Worm (Caenorhabditis elegans) whole organism, early embryonic: ENCODE results near the gene M02F4.2.

Experiments used
- B0310.2 ChIP-seq: sonication (generic microtip); optimal IDR thresholded peaks from 2 replicates; lab custom pipeline; 2016; ENCODE audit warnings: mild to moderate bottlenecking, missing genetic modification characterization, missing compliant biosample characterization
- F13C5.2 ChIP-seq: sonication (generic microtip); optimal IDR thresholded peaks from 2 replicates; lab custom pipeline; 2017; ENCODE audit warnings: mild to moderate bottlenecking, missing genetic modification characterization, inconsistent platforms, missing compliant biosample characterization
- aly-1 ChIP-seq: sonication (generic microtip); optimal IDR thresholded peaks from 2 replicates; lab custom pipeline; 2016; ENCODE audit warnings: missing genetic modification characterization, missing compliant biosample characterization
- ama-1 ChIP-seq: fragments of 150-350 bp; optimal IDR thresholded peaks from 2 replicates; lab custom pipeline; 2014
- ceh-13 ChIP-seq: fragments of 200-800 bp; sonication (Bioruptor generic); optimal IDR thresholded peaks from 2 replicates; lab custom pipeline; 2018; ENCODE audit warnings: mild to moderate bottlenecking, missing genetic modification characterization, missing compliant biosample characterization
- ceh-36 ChIP-seq: sonication (generic microtip); optimal IDR thresholded peaks from 2 replicates; lab custom pipeline; 2016; ENCODE audit warnings: missing genetic modification characterization, inconsistent platforms, missing compliant biosample characterization
- ets-7 ChIP-seq: sonication (generic microtip); optimal IDR thresholded peaks from 2 replicates; lab custom pipeline; 2016; ENCODE audit warnings: missing genotype, missing genetic modification characterization, missing compliant biosample characterization
- flt-1 ChIP-seq: fragments of 200-800 bp; sonication (Bioruptor generic); IDR thresholded peaks from 2 replicates; pipeline ENCODE4 v1.3.6; 2022; ENCODE audit warnings: missing genetic modification characterization, missing compliant biosample characterization
- hmbx-1 ChIP-seq: sonication (generic microtip); optimal IDR thresholded peaks from 2 replicates; lab custom pipeline; 2016; ENCODE audit warnings: mild to moderate bottlenecking, missing genetic modification characterization, missing compliant biosample characterization
- hmg-4 ChIP-seq: fragments of 200-800 bp; sonication (Bioruptor generic); optimal IDR thresholded peaks from 2 replicates; lab custom pipeline; 2018; ENCODE audit warnings: mild to moderate bottlenecking, missing genetic modification characterization, missing compliant biosample characterization
- hnd-1 ChIP-seq: sonication (generic microtip); optimal IDR thresholded peaks from 2 replicates; lab custom pipeline; 2016; ENCODE audit warnings: missing genetic modification characterization, missing compliant biosample characterization
- pes-1 ChIP-seq: fragments of 200-800 bp; sonication (Bioruptor generic); IDR thresholded peaks from 2 replicates; pipeline ENCODE4 v1.3.6; 2022; ENCODE audit warnings: missing genetic modification reagents, missing genetic modification characterization, missing compliant biosample characterization
- scrt-1 ChIP-seq: fragments of 200-800 bp; sonication (Bioruptor generic); IDR thresholded peaks from 2 replicates; pipeline ENCODE4 v1.3.6; 2022; ENCODE audit warnings: missing genetic modification characterization, missing compliant biosample characterization
- sea-1 ChIP-seq: fragments of 200-800 bp; sonication (Bioruptor generic); conservative IDR thresholded peaks from 2 replicates; pipeline ENCODE4 v1.3.6; 2022; ENCODE audit warnings: missing genetic modification characterization, missing compliant biosample characterization
- tbx-11 ChIP-seq: fragments of 200-800 bp; sonication (Bioruptor generic); IDR thresholded peaks from 2 replicates; pipeline ENCODE4 v1.3.6; 2022; ENCODE audit warnings: missing genetic modification characterization, missing compliant biosample characterization
- tbx-37 ChIP-seq: fragments of 200-800 bp; sonication (Bioruptor generic); conservative IDR thresholded peaks from 2 replicates; pipeline ENCODE4 v1.3.6; 2022; ENCODE audit warnings: missing genetic modification reagents, missing genetic modification characterization, missing compliant biosample characterization
- tra-4 ChIP-seq: sonication (generic microtip); optimal IDR thresholded peaks from 2 replicates; lab custom pipeline; 2017; ENCODE audit warnings: missing genetic modification characterization, missing compliant biosample characterization

The M02F4.2 gene

ce11 chrX:3023552-3024183, 10.4 kb downstream of the M02F4.2 start:
- TF ChIP-seq tra-4 (tag; lab: Kevin White, UChicago) (no peak), ceh-36 (no peak), ceh-13 (GFP tag; lab: Kevin White, UChicago) (no peak), hnd-1 (no peak), B0310.2 (no peak), hmbx-1 (tag; lab: Kevin White, UChicago) (no peak), hmg-4 (no peak), pes-1 (GFP tag; lab: Robert Waterston, UW) (no peak), tbx-37 (GFP tag; lab: Robert Waterston, UW) (no peak), sea-1 (GFP tag; lab: Robert Waterston, UW) (no peak), scrt-1 (GFP tag; lab: Robert Waterston, UW) (no peak), flt-1 (GFP tag; lab: Robert Waterston, UW) (no peak), ets-7 (no peak)

ce11 chrX:3022330-3023088, 11.6 kb downstream of the M02F4.2 start:
- TF ChIP-seq pes-1 (GFP tag; lab: Robert Waterston, UW) (no peak), B0310.2 (no peak), ets-7 (no peak), flt-1 (GFP tag; lab: Robert Waterston, UW) (no peak), tra-4 (tag; lab: Kevin White, UChicago) (no peak), aly-1 (no peak), sea-1 (GFP tag; lab: Robert Waterston, UW) (no peak), scrt-1 (GFP tag; lab: Robert Waterston, UW) (no peak), hnd-1 (no peak), hmg-4 (no peak), ama-1 (no peak), ceh-36 (no peak), ceh-13 (GFP tag; lab: Kevin White, UChicago) (no peak), tbx-11 (GFP tag; lab: Robert Waterston, UW) (no peak), tbx-37 (GFP tag; lab: Robert Waterston, UW) (no peak), hmbx-1 (tag; lab: Kevin White, UChicago) (no peak), F13C5.2 (tag; lab: Kevin White, UChicago) (no peak)

- TF ChIP-seq pes-1 (GFP tag; lab: Robert Waterston, UW) (no peak), flt-1 (GFP tag; lab: Robert Waterston, UW) (no peak), ceh-36 (no peak), tra-4 (tag; lab: Kevin White, UChicago) (no peak), ceh-13 (GFP tag; lab: Kevin White, UChicago) (no peak), F13C5.2 (tag; lab: Kevin White, UChicago) (no peak), sea-1 (GFP tag; lab: Robert Waterston, UW) (no peak), hmg-4 (no peak), hmbx-1 (tag; lab: Kevin White, UChicago) (no peak), tbx-11 (GFP tag; lab: Robert Waterston, UW) (no peak)
Measured at ce11 chrX:3021466-3021865, 12.6 kb downstream of the M02F4.2 start.

ce11 chrX:3019996-3020395, 14.1 kb downstream of the M02F4.2 start:
- TF ChIP-seq ama-1, result no peak
- TF ChIP-seq flt-1 (GFP tag; lab: Robert Waterston, UW), result no peak
- TF ChIP-seq sea-1 (GFP tag; lab: Robert Waterston, UW), result no peak
- TF ChIP-seq tbx-11 (GFP tag; lab: Robert Waterston, UW), result no peak
- no peak for TF ChIP-seq tbx-37 (GFP tag; lab: Robert Waterston, UW)
- TF ChIP-seq pes-1 (GFP tag; lab: Robert Waterston, UW), result no peak
- no peak for TF ChIP-seq tra-4 (tag; lab: Kevin White, UChicago)
- TF ChIP-seq hmg-4, result no peak
- TF ChIP-seq hmbx-1 (tag; lab: Kevin White, UChicago), result no peak

- TF ChIP-seq B0310.2, result no peak
- TF ChIP-seq hnd-1, result no peak
- no peak for TF ChIP-seq scrt-1 (GFP tag; lab: Robert Waterston, UW)
- TF ChIP-seq tbx-11 (GFP tag; lab: Robert Waterston, UW), result no peak
- TF ChIP-seq hmbx-1 (tag; lab: Kevin White, UChicago), result no peak
- TF ChIP-seq pes-1 (GFP tag; lab: Robert Waterston, UW), result no peak
- no peak for TF ChIP-seq ceh-13 (GFP tag; lab: Kevin White, UChicago)
- no peak for TF ChIP-seq F13C5.2 (tag; lab: Kevin White, UChicago)
- TF ChIP-seq ceh-36, result no peak
- TF ChIP-seq hmg-4, result no peak
- TF ChIP-seq sea-1 (GFP tag; lab: Robert Waterston, UW), result no peak
- TF ChIP-seq tbx-37 (GFP tag; lab: Robert Waterston, UW), result no peak
- no peak for TF ChIP-seq ets-7
- TF ChIP-seq aly-1, result no peak
- no peak for TF ChIP-seq ama-1
Measured at ce11 chrX:3018505-3018996, 15.6 kb downstream of the M02F4.2 start, which contains the start of gene flp-18. Gene flp-18, minus strand, starts transcription at chrX:3018555.

- no peak for TF ChIP-seq scrt-1 (GFP tag; lab: Robert Waterston, UW)
- no peak for TF ChIP-seq F13C5.2 (tag; lab: Kevin White, UChicago)
Measured at ce11 chrX:3009190-3009589, 24.9 kb downstream of the M02F4.2 start, which contains the start of gene Y48D7A.1. Gene Y48D7A.1, plus strand, starts transcription at chrX:3009490.

- TF ChIP-seq flt-1 (GFP tag; lab: Robert Waterston, UW), result no peak
- no peak for TF ChIP-seq scrt-1 (GFP tag; lab: Robert Waterston, UW)
- no peak for TF ChIP-seq ets-7
- no peak for TF ChIP-seq hmg-4
- TF ChIP-seq F13C5.2 (tag; lab: Kevin White, UChicago), result no peak
- TF ChIP-seq ceh-13 (GFP tag; lab: Kevin White, UChicago), result no peak
- no peak for TF ChIP-seq ama-1
- no peak for TF ChIP-seq hmbx-1 (tag; lab: Kevin White, UChicago)
- no peak for TF ChIP-seq hnd-1
- no peak for TF ChIP-seq sea-1 (GFP tag; lab: Robert Waterston, UW)
- TF ChIP-seq tbx-11 (GFP tag; lab: Robert Waterston, UW), result no peak
- TF ChIP-seq tbx-37 (GFP tag; lab: Robert Waterston, UW), result no peak
- no peak for TF ChIP-seq tra-4 (tag; lab: Kevin White, UChicago)
- TF ChIP-seq ceh-36, result no peak
- TF ChIP-seq B0310.2, result no peak
- TF ChIP-seq pes-1 (GFP tag; lab: Robert Waterston, UW), result no peak
Measured at ce11 chrX:3003703-3004102, 30.4 kb downstream of the M02F4.2 start, which contains the start of gene Y41G9A.6. Gene Y41G9A.6, minus strand, starts transcription at chrX:3003803.
